Worm (Caenorhabditis elegans) whole organism, L2 larva: ENCODE measurements around the gene T18D3.6.

ENCODE experiments used
- ZK546.5 ChIP-seq: sonication (generic microtip); optimal IDR thresholded peaks from 2 replicates; lab custom pipeline; 2017; ENCODE audit warnings: missing biosample characterization, missing genetic modification characterization
- aly-2 ChIP-seq: fragments of 150-350 bp; optimal IDR thresholded peaks from 2 replicates; lab custom pipeline; 2014; ENCODE audit warnings: missing biosample characterization, missing genetic modification characterization
- ceh-82 ChIP-seq: fragments of 150-350 bp; optimal IDR thresholded peaks from 2 replicates; lab custom pipeline; 2014; ENCODE audit warnings: missing biosample characterization, missing genetic modification characterization
- lin-11 ChIP-seq: fragments of 150-350 bp; sonication (generic microtip); optimal IDR thresholded peaks from 2 replicates; lab custom pipeline; 2014; ENCODE audit warnings: missing biosample characterization, missing genetic modification characterization, inconsistent platforms, mixed read lengths
- lin-39 ChIP-seq: fragments of 150-350 bp; optimal IDR thresholded peaks from 2 replicates; lab custom pipeline; 2014; ENCODE audit warnings: missing biosample characterization, missing genetic modification reagents, missing genetic modification characterization
- lsy-2 ChIP-seq, 2 experiments: fragments of 150-350 bp in 1 of 2; sonication (generic microtip) in 1 of 2; optimal IDR thresholded peaks; 2 replicates each; lab custom pipeline; 2014 to 2017; ENCODE audit warnings: missing biosample characterization in 2 of 2, missing genetic modification characterization in 2 of 2
- nhr-10 ChIP-seq: sonication (generic microtip); optimal IDR thresholded peaks from 2 replicates; lab custom pipeline; 2017; ENCODE audit warnings: missing biosample characterization, missing genetic modification characterization
- nhr-12 ChIP-seq: fragments of 150-350 bp; optimal IDR thresholded peaks from 2 replicates; lab custom pipeline; 2014; ENCODE audit warnings: missing biosample characterization, missing genetic modification characterization
- nhr-6 ChIP-seq: fragments of 150-350 bp; optimal IDR thresholded peaks from 2 replicates; lab custom pipeline; 2014; ENCODE audit warnings: missing biosample characterization, missing genetic modification characterization
- unc-55 ChIP-seq: fragments of 150-350 bp; sonication (generic microtip); optimal IDR thresholded peaks from 3 replicates; lab custom pipeline; 2014; ENCODE audit warnings: missing biosample characterization, missing genetic modification reagents, missing genetic modification characterization
- zag-1 ChIP-seq: fragments of 150-350 bp; optimal IDR thresholded peaks from 2 replicates; lab custom pipeline; 2014; ENCODE audit warnings: missing biosample characterization, missing genetic modification characterization
- ztf-11 ChIP-seq: sonication (generic microtip); optimal IDR thresholded peaks from 2 replicates; lab custom pipeline; 2017; ENCODE audit warnings: missing biosample characterization, missing genetic modification characterization

ce11 chrX:12407297-12407696, 42.4 kb upstream of the T18D3.6 start:
- TF ChIP-seq lin-11 (tag; lab: Kevin White, UChicago) = no peak
- TF ChIP-seq ztf-11 (tag; lab: Kevin White, UChicago) = no peak
- TF ChIP-seq nhr-12 (tag; lab: Kevin White, UChicago) = no peak
- no peak for TF ChIP-seq lin-39 (tag; lab: Kevin White, UChicago)
- no peak for TF ChIP-seq unc-55 (GFP tag; lab: Kevin White, UChicago)
- TF ChIP-seq zag-1 (tag; lab: Kevin White, UChicago) = no peak
- TF ChIP-seq aly-2 (tag; lab: Kevin White, UChicago) = no peak
- TF ChIP-seq ZK546.5 (tag; lab: Kevin White, UChicago) = no peak
- no peak for TF ChIP-seq nhr-6 (tag; lab: Kevin White, UChicago)
- TF ChIP-seq nhr-10 (tag; lab: Kevin White, UChicago) = no peak
- TF ChIP-seq ceh-82 = no peak
- TF ChIP-seq lsy-2 (tag; optimal IDR thresholded peaks at IDR 0.05; lab: Kevin White, UChicago) = no peak
